Worm (Caenorhabditis elegans) whole organism, late embryonic: ENCODE results near the gene F49F1.17.
"Not testable (repeated sequence)": the region's sequence is repeated elsewhere in the genome, so short reads cannot be mapped to it uniquely, and the experiment has no call there.

ENCODE experiments used
- F13H6.1 ChIP-seq: sonication (generic microtip); optimal IDR thresholded peaks from 2 replicates; lab custom pipeline; 2016; ENCODE audit warnings: missing genetic modification characterization, missing compliant biosample characterization
- ceh-9 ChIP-seq: sonication (generic microtip); optimal IDR thresholded peaks from 2 replicates; lab custom pipeline; 2016; ENCODE audit warnings: mild to moderate bottlenecking, missing genetic modification characterization, inconsistent platforms, missing compliant biosample characterization
- fkh-10 ChIP-seq: fragments of 150-350 bp; optimal IDR thresholded peaks from 2 replicates; lab custom pipeline; 2014; ENCODE audit warnings: missing biosample characterization, missing genetic modification reagents, missing genetic modification characterization
- fkh-6 ChIP-seq: sonication (generic microtip); optimal IDR thresholded peaks from 2 replicates; lab custom pipeline; 2016; ENCODE audit warnings: missing genetic modification characterization, missing compliant biosample characterization
- hlh-13 ChIP-seq: fragments of 200-800 bp; sonication (Bioruptor generic); optimal IDR thresholded peaks from 2 replicates; lab custom pipeline; 2018; ENCODE audit warnings: mild to moderate bottlenecking, missing genetic modification characterization, missing compliant biosample characterization
- lin-11 ChIP-seq: fragments of 200-800 bp; sonication (Bioruptor generic); optimal IDR thresholded peaks from 2 replicates; lab custom pipeline; 2018; ENCODE audit warnings: mild to moderate bottlenecking, missing genetic modification characterization, missing compliant biosample characterization
- pqm-1 ChIP-seq: sonication (generic microtip); optimal IDR thresholded peaks from 2 replicates; lab custom pipeline; 2016; ENCODE audit warnings: missing genetic modification characterization, missing compliant biosample characterization
- sox-2 ChIP-seq: fragments of 200-800 bp; sonication (Bioruptor generic); IDR thresholded peaks from 2 replicates; pipeline ENCODE4 v1.3.6; 2022; ENCODE audit warnings: missing genetic modification reagents, missing genetic modification characterization, missing compliant biosample characterization

DNA sequence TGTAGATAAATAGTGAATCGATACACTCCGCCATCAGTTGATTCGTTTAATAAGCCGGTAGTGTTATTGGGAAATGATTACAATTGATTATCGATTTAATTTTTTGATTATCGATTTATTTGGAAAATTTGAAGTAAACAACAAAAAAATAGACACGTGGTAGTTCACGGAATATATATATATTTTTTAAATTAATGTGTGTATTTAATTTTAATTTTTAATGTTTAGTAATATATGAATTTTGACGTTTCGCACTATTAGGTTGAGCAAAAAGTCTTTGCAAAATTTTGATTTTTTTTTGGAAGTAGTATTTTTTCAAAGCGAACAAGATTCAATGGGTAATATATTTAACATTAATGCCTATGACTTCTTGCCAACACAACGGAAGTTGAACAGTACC lies 7.3 kb upstream of the F49F1.17 start, which contains the start of gene F49F1.12:
- TF ChIP-seq fkh-6; lin-11; pqm-1 (tag; lab: Kevin White, UChicago); sox-2 (GFP tag; lab: Robert Waterston, UW); F13H6.1 (tag; lab: Kevin White, UChicago); fkh-10; hlh-13; ceh-9: not testable (repeated sequence)
